ENCODE assay signal across 1 fruit fly cellular context in the genomic region with DNA sequence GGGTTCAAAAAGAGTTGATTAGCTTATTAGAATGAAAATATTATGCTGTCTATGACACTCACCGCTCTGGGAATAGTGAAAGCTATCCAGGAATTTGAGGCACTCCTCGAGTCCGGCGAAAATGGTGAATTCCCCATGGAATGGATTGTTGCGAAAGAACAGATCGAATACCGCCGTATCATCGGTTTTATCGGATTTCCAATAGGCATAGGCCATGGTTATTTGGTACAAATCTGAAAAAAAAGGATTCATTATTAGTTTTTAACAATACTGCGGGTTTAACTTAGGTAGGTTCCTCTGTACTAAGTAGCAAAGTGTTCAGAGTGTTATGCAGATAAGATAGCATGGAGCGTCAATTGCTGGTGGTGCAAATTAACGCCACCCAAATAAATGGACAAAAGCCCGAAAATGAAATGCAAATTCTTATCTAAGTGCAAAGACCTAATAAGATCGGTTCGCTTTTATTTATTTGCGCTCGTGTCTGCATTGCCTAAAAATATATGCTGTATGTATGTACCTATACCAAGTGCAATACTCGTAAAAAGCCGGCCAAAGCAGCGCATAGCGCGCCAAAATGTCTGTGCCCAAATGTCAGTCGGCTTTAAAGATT.
TF ChIP-seq lines count a peak whose summit lies in the region.

No protein-coding gene starts in this region.

TF ChIP-seq in whole organism, embryonic, 481 proteins besides CTCF, POLR2A, EP300 and RAD21 (continued from another document):
- TF ChIP-seq slbo (GFP tag; IDR thresholded peaks at IDR 0.05; lab: Robert Waterston, UW) (peak; percentile 47; the same call in 1 of the 2 replicates), CG14014 (GFP tag; IDR thresholded peaks at IDR 0.05; lab: Robert Waterston, UW) (no peak), sens (GFP tag; lab: Kevin White, UChicago) (peak; percentile 29), ttk (GFP tag; IDR thresholded peaks at IDR 0.05; lab: Robert Waterston, UW) (0 out of 2 replicates have a peak, but pooled peaks have one; percentile 15), CG2120 (GFP tag; optimal IDR thresholded peaks at IDR 0.05; lab: Kevin White, UChicago) (peak; percentile 43), grau (tag; optimal IDR thresholded peaks at IDR 0.05; lab: Kevin White, UChicago) (peak; percentile 69), Ptx1 (GFP tag; IDR thresholded peaks at IDR 0.05; lab: Robert Waterston, UW) (0 out of 2 replicates have a peak, but pooled peaks have one; percentile 15), CG18599 (GFP tag; optimal IDR thresholded peaks at IDR 0.05; lab: Kevin White, UChicago) (peak; percentile 12), CG15269 (tag; optimal IDR thresholded peaks at IDR 0.05; lab: Kevin White, UChicago) (peak; percentile 18)
TF ChIP-seq in whole organism, embryonic: peak in this region for 22.
